Fruit fly (Drosophila melanogaster) whole organism, embryonic: Measurements from ENCODE around the gene CG6051.

ENCODE experiments used
- Blimp-1 ChIP-seq: fragments of 200-800 bp; sonication (Bioruptor generic); optimal IDR thresholded peaks from 3 replicates; lab custom pipeline; 2018; ENCODE audit warnings: missing biosample characterization, missing genetic modification characterization, mild to moderate bottlenecking, moderate library complexity, missing genetic modification reagents
- CG10462 ChIP-seq: fragments of 200-800 bp; sonication (Bioruptor generic); optimal IDR thresholded peaks from 2 replicates; lab custom pipeline; 2016; ENCODE audit warnings: missing biosample characterization, missing genetic modification characterization
- CG12744 ChIP-seq: fragments of 200-800 bp; sonication (Bioruptor generic); optimal IDR thresholded peaks from 2 replicates; lab custom pipeline; 2016; ENCODE audit warnings: missing biosample characterization, missing genetic modification characterization
- CG12942 ChIP-seq: fragments of 200-800 bp; sonication (Bioruptor generic); optimal IDR thresholded peaks from 3 replicates; lab custom pipeline; 2016; ENCODE audit warnings: missing biosample characterization, missing genetic modification characterization
- CG14441 ChIP-seq: fragments of 200-800 bp; sonication (Bioruptor generic); IDR thresholded peaks from 2 replicates; pipeline ENCODE4 v1.3.6; 2022; ENCODE audit warnings: missing biosample characterization, missing genetic modification characterization
- CG14860 ChIP-seq: fragments of 200-800 bp; sonication (Bioruptor generic); IDR thresholded peaks from 3 replicates; pipeline ENCODE4 v1.3.6; 2022; ENCODE audit warnings: missing biosample characterization, missing genetic modification characterization; ENCODE audit not compliant: partially characterized antibody
- CG15696 ChIP-seq: fragments of 200-800 bp; sonication (Bioruptor generic); optimal IDR thresholded peaks from 2 replicates; lab custom pipeline; 2019; ENCODE audit warnings: missing biosample characterization, mild to moderate bottlenecking, missing genetic modification characterization, moderate library complexity
- CG17385 ChIP-seq: fragments of 200-800 bp; sonication (Bioruptor generic); optimal IDR thresholded peaks from 3 replicates; lab custom pipeline; 2018; ENCODE audit warnings: missing biosample characterization, mild to moderate bottlenecking, missing genetic modification characterization
- CG2199 ChIP-seq: fragments of 200-800 bp; sonication (Bioruptor generic); IDR thresholded peaks from 3 replicates; pipeline ENCODE4 v1.3.6; 2022; ENCODE audit warnings: missing biosample characterization, missing genetic modification characterization
- CG3995 ChIP-seq: fragments of 200-800 bp; sonication (Bioruptor generic); optimal IDR thresholded peaks from 3 replicates; lab custom pipeline; 2016; ENCODE audit warnings: missing biosample characterization, missing genetic modification characterization
- CG4328 ChIP-seq: fragments of 200-800 bp; sonication (Bioruptor generic); optimal IDR thresholded peaks from 3 replicates; lab custom pipeline; 2017; ENCODE audit warnings: missing biosample characterization, missing genetic modification reagents, missing genetic modification characterization
- CG8089 ChIP-seq: fragments of 200-800 bp; sonication (Bioruptor generic); optimal IDR thresholded peaks from 3 replicates; lab custom pipeline; 2016; ENCODE audit warnings: missing biosample characterization, missing genetic modification characterization
- CG9437 ChIP-seq: fragments of 200-800 bp; sonication (Bioruptor generic); optimal IDR thresholded peaks from 2 replicates; lab custom pipeline; 2018; ENCODE audit warnings: missing biosample characterization, mild to moderate bottlenecking, missing genetic modification characterization
- CG9727 ChIP-seq: fragments of 200-800 bp; sonication (Bioruptor generic); optimal IDR thresholded peaks from 3 replicates; lab custom pipeline; 2017; ENCODE audit warnings: missing biosample characterization, mild to moderate bottlenecking, missing genetic modification characterization
- Doc3 ChIP-seq: fragments of 200-800 bp; sonication (Bioruptor generic); IDR thresholded peaks from 3 replicates; pipeline ENCODE4 v1.3.6; 2022; ENCODE audit warnings: missing biosample characterization, missing genetic modification characterization; ENCODE audit not compliant: partially characterized antibody
- Dp ChIP-seq: fragments of 200-800 bp; sonication (Bioruptor generic); optimal IDR thresholded peaks from 2 replicates; lab custom pipeline; 2018; ENCODE audit warnings: missing biosample characterization, mild to moderate bottlenecking, missing genetic modification characterization, moderate library complexity
- HLHmδ ChIP-seq: fragments of 200-800 bp; sonication (Bioruptor generic); optimal IDR thresholded peaks from 2 replicates; lab custom pipeline; 2018; ENCODE audit warnings: missing biosample characterization, mild to moderate bottlenecking, missing genetic modification characterization, moderate library complexity
- Hey ChIP-seq: fragments of 200-800 bp; sonication (Bioruptor generic); optimal IDR thresholded peaks from 3 replicates; lab custom pipeline; 2018; ENCODE audit warnings: missing biosample characterization, mild to moderate bottlenecking, missing genetic modification characterization
- Hr78 ChIP-seq, 2 experiments: fragments of 200-800 bp in 1 of 2; fragments of >200 bp in 1 of 2; sonication (Bioruptor generic) in 1 of 2; optimal IDR thresholded peaks; 2 replicates each; lab custom pipeline; 2017 to 2019; ENCODE audit warnings: missing biosample characterization in 2 of 2, missing genetic modification characterization in 2 of 2, mild to moderate bottlenecking in 1 of 2, moderate library complexity in 1 of 2
- MTF-1 ChIP-seq: fragments of 200-800 bp; sonication (Bioruptor generic); optimal IDR thresholded peaks from 2 replicates; lab custom pipeline; 2018; ENCODE audit warnings: missing biosample characterization, mild to moderate bottlenecking, missing genetic modification characterization, borderline replicate concordance
- Pdp1 ChIP-seq, 2 experiments: fragments of 200-800 bp; sonication (Bioruptor generic); optimal IDR thresholded peaks; 3 replicates each; lab custom pipeline; 2016; ENCODE audit warnings: missing biosample characterization in 2 of 2, missing genetic modification characterization in 2 of 2, mild to moderate bottlenecking in 1 of 2, moderate library complexity in 1 of 2
- Side ChIP-seq: fragments of 200-800 bp; sonication (Bioruptor generic); optimal IDR thresholded peaks from 2 replicates; lab custom pipeline; 2016; ENCODE audit warnings: missing biosample characterization, missing genetic modification characterization
- Ssrp ChIP-seq: fragments of 200-800 bp; sonication (Bioruptor generic); optimal IDR thresholded peaks from 2 replicates; lab custom pipeline; 2018; ENCODE audit warnings: missing biosample characterization, mild to moderate bottlenecking, missing genetic modification characterization, moderate library complexity
- ara ChIP-seq: fragments of 200-800 bp; sonication (Bioruptor generic); IDR thresholded peaks from 2 replicates; pipeline ENCODE4 v1.3.6; 2022; ENCODE audit warnings: missing biosample characterization, missing genetic modification characterization
- bcd ChIP-seq: fragments of 200-800 bp; sonication (Bioruptor generic); optimal IDR thresholded peaks from 2 replicates; lab custom pipeline; 2017; ENCODE audit warnings: missing biosample characterization, mild to moderate bottlenecking, missing genetic modification characterization
- br ChIP-seq: fragments of >200 bp; optimal IDR thresholded peaks from 2 replicates; lab custom pipeline; 2017
- chm ChIP-seq: fragments of 200-800 bp; sonication (Bioruptor generic); IDR thresholded peaks from 2 replicates; pipeline ENCODE4 v1.3.6; 2022; ENCODE audit warnings: missing biosample characterization, missing genetic modification characterization
- corto ChIP-seq: fragments of 200-800 bp; sonication (Bioruptor generic); optimal IDR thresholded peaks from 2 replicates; lab custom pipeline; 2016; ENCODE audit warnings: missing biosample characterization, mild to moderate bottlenecking, missing genetic modification characterization, moderate library complexity
- disco-r ChIP-seq: fragments of 200-800 bp; sonication (Bioruptor generic); optimal IDR thresholded peaks from 2 replicates; lab custom pipeline; 2016; ENCODE audit warnings: missing biosample characterization, missing genetic modification characterization
- ewg ChIP-seq: fragments of 200-800 bp; sonication (Bioruptor generic); optimal IDR thresholded peaks from 3 replicates; lab custom pipeline; 2017; ENCODE audit warnings: mild to moderate bottlenecking, missing biosample characterization, missing genetic modification reagents, missing genetic modification characterization
- hkb ChIP-seq, 2 experiments: fragments of 200-800 bp in 1 of 2; fragments of >200 bp in 1 of 2; sonication (Bioruptor generic) in 1 of 2; IDR thresholded peaks in 1 of 2; optimal IDR thresholded peaks in 1 of 2; 2 replicates each; pipeline versions ENCODE4 v1.3.6 to Lab custom; 2017 to 2022; ENCODE audit warnings: missing biosample characterization in 1 of 2, missing genetic modification characterization in 1 of 2
- jing ChIP-seq: fragments of 200-800 bp; sonication (Bioruptor generic); optimal IDR thresholded peaks from 2 replicates; lab custom pipeline; 2018; ENCODE audit warnings: missing biosample characterization, mild to moderate bottlenecking, missing genetic modification characterization
- ken ChIP-seq: fragments of 200-800 bp; sonication (Bioruptor generic); IDR thresholded peaks from 3 replicates; pipeline ENCODE4 v1.3.6; 2022; ENCODE audit warnings: missing biosample characterization, missing genetic modification characterization
- klu ChIP-seq: fragments of 200-800 bp; sonication (Bioruptor generic); IDR thresholded peaks from 2 replicates; pipeline ENCODE4 v1.3.6; 2022; ENCODE audit warnings: missing biosample characterization, missing genetic modification characterization
- mam ChIP-seq: fragments of 200-800 bp; sonication (Bioruptor generic); optimal IDR thresholded peaks from 3 replicates; lab custom pipeline; 2016; ENCODE audit warnings: missing biosample characterization, missing genetic modification characterization
- pnt ChIP-seq: fragments of 200-800 bp; sonication (Bioruptor generic); optimal IDR thresholded peaks from 3 replicates; lab custom pipeline; 2016; ENCODE audit warnings: missing biosample characterization, missing genetic modification characterization
- prd ChIP-seq, 3 experiments: fragments of >200 bp in 2 of 3; fragments of 200-800 bp in 1 of 3; sonication (Bioruptor generic) in 1 of 3; optimal IDR thresholded peaks in 2 of 3; IDR thresholded peaks in 1 of 3; 2 replicates in 2 of 3; 3 replicates in 1 of 3; pipeline versions ENCODE4 v1.3.6 to Lab custom; 2017 to 2022; ENCODE audit warnings: missing biosample characterization in 1 of 3, missing genetic modification characterization in 1 of 3
- repo ChIP-seq: fragments of 200-800 bp; sonication (Bioruptor generic); optimal IDR thresholded peaks from 2 replicates; lab custom pipeline; 2016; ENCODE audit warnings: missing biosample characterization, missing genetic modification characterization
- sisA ChIP-seq: fragments of 200-800 bp; sonication (Bioruptor generic); IDR thresholded peaks from 2 replicates; pipeline ENCODE4 v1.3.6; 2022; ENCODE audit warnings: missing biosample characterization, missing genetic modification characterization
- slou ChIP-seq: fragments of 200-800 bp; sonication (Bioruptor generic); optimal IDR thresholded peaks from 3 replicates; lab custom pipeline; 2016; ENCODE audit warnings: missing biosample characterization, missing genetic modification characterization
- sob ChIP-seq: fragments of 200-800 bp; sonication (Bioruptor generic); IDR thresholded peaks from 2 replicates; pipeline ENCODE4 v1.3.6; 2022; ENCODE audit warnings: missing biosample characterization, missing genetic modification characterization
- sr ChIP-seq: fragments of 200-800 bp; sonication (Bioruptor generic); IDR thresholded peaks from 3 replicates; pipeline ENCODE4 v1.3.6; 2022; ENCODE audit warnings: missing biosample characterization, missing genetic modification characterization
- sug ChIP-seq: fragments of 200-800 bp; optimal IDR thresholded peaks from 2 replicates; lab custom pipeline; 2019; ENCODE audit warnings: missing biosample characterization, mild to moderate bottlenecking, missing genetic modification characterization, moderate library complexity
- tin ChIP-seq: fragments of 200-800 bp; sonication (Bioruptor generic); optimal IDR thresholded peaks from 3 replicates; lab custom pipeline; 2016; ENCODE audit warnings: missing biosample characterization, missing genetic modification characterization

CG6051 gene

DNA sequence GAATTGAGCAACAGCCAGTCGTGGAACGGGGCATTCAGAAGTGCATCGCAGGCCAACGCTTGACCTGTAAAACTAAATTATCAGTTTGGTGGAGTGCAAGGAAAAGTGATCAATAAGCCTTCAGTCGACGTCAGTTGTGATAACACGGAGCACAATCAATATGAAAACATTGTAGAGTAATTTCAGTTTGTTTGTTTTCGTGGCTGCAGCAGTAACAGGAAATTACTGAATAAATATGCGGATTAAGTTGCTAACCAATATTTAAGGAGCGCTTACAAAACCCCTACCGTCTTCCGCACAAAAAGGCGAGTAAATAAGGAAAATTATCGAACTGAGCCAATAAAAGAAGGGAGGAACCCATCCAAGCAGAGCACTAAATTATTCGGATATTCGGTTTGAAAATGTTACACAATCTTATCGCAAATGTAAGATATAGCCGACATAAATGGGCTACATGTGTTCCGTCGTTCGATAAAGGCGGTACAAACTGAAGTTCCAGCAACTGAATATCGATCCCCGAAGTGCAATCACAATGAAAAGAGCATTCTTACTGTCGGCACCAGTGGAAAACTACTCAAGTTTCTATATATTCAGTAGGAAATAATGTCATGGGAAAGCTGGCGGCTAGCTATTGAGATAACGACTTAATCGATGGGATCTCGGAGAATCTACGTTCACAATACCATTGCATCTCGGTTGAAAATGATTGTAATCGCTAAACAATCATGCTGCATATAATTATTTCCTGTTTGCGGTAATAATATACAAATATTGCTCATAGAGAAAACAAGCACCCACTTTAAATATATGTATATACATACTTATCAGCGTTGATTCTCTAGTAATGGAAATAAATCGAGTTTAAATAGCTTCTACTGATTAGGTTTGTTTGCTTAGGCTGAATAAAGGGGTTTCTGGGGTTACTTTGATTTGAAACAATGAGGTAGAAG lies 14.9 kb downstream of the CG6051 start (continued):
- TF ChIP-seq sr = 0 out of 3 replicates have a peak, but pooled peaks have one; percentile 34
- peak; percentile 34; the same call in 1 of the 2 replicates for TF ChIP-seq CG14441 (GFP tag; lab: Robert Waterston, UW)
- peak; percentile 56 for TF ChIP-seq CG12942 (GFP tag; lab: Kevin White, UChicago)
- TF ChIP-seq Side = peak; percentile 68
- peak; percentile 88 for TF ChIP-seq CG9727 (GFP tag; lab: Kevin White, UChicago)
- TF ChIP-seq, all 482 proteins: peak for 298

- TF ChIP-seq Hey (no peak), sr (peak; percentile 70), MTF-1 (GFP tag; lab: Kevin White, UChicago) (no peak), klu (GFP tag; lab: Robert Waterston, UW) (no peak), sug (peak; percentile 39), CG15696 (tag; lab: Kevin White, UChicago) (no peak), CG12744 (GFP tag; lab: Kevin White, UChicago) (no peak), Ssrp (no peak), ken (GFP tag; lab: Robert Waterston, UW) (0 out of 3 replicates have a peak, but pooled peaks have one; percentile 15), br (lab: Kevin White, UChicago) (no peak), CG8089 (GFP tag; lab: Kevin White, UChicago) (no peak), Pdp1 (GFP tag; optimal IDR thresholded peaks at IDR 0.05; lab: Kevin White, UChicago) (peak in 1 of 2 experiments; percentile 95), Blimp-1 (GFP tag; lab: Kevin White, UChicago) (peak; percentile 65), CG14860 (no peak), mam (GFP tag; lab: Kevin White, UChicago) (no peak), HLHmδ (GFP tag; lab: Kevin White, UChicago) (no peak), bcd (no peak), tin (no peak), CG17385 (GFP tag; lab: Kevin White, UChicago) (no peak), jing (no peak), Hr78 (GFP tag; optimal IDR thresholded peaks at IDR 0.05; lab: Kevin White, UChicago) (peak in 1 of 2 experiments; percentile 92), prd (optimal IDR thresholded peaks at IDR 0.05; lab: Kevin White, UChicago) (no peak), prd (GFP tag; IDR thresholded peaks at IDR 0.05; lab: Robert Waterston, UW) (no peak), CG3995 (GFP tag; lab: Kevin White, UChicago) (no peak), corto (GFP tag; lab: Kevin White, UChicago) (no peak), repo (GFP tag; lab: Kevin White, UChicago) (no peak), CG10462 (no peak), Dp (GFP tag; lab: Kevin White, UChicago) (no peak), chm (no peak), hkb (optimal IDR thresholded peaks at IDR 0.05; lab: Kevin White, UChicago) (no peak), hkb (GFP tag; IDR thresholded peaks at IDR 0.05; lab: Robert Waterston, UW) (peak; percentile 21; the same call in 1 of the 2 replicates), Doc3 (GFP tag; lab: Robert Waterston, UW) (no peak), sob (GFP tag; lab: Robert Waterston, UW) (no peak), sisA (GFP tag; lab: Robert Waterston, UW) (no peak), disco-r (GFP tag; lab: Kevin White, UChicago) (no peak), CG2199 (GFP tag; lab: Robert Waterston, UW) (0 out of 3 replicates have a peak, but pooled peaks have one; percentile 16), pnt (GFP tag; lab: Kevin White, UChicago) (no peak), ara (GFP tag; lab: Robert Waterston, UW) (no peak), slou (GFP tag; lab: Kevin White, UChicago) (no peak), CG4328 (no peak), ewg (GFP tag; lab: Kevin White, UChicago) (no peak), CG9437 (no peak)
These were observed 16.0 kb downstream of the CG6051 start for dm6 chr3R:27134728-27135361.
